Worm (Caenorhabditis elegans) whole organism, L1 larva: Measurements from ENCODE around the gene clec-47.
A peak's percentile ranks its signal among the peaks of the same experiment; 100 is the strongest.

ENCODE experiments used
- C04F5.9 ChIP-seq: sonication (generic microtip); optimal IDR thresholded peaks from 2 replicates; lab custom pipeline; 2016; ENCODE audit warnings: missing genetic modification characterization, missing compliant biosample characterization
- C34B4.2 ChIP-seq: sonication (generic microtip); optimal IDR thresholded peaks from 2 replicates; lab custom pipeline; 2017; ENCODE audit warnings: mild to moderate bottlenecking, missing genetic modification characterization, missing compliant biosample characterization
- F16B12.6 ChIP-seq: fragments of 150-350 bp; optimal IDR thresholded peaks from 2 replicates; lab custom pipeline; 2014; ENCODE audit warnings: missing biosample characterization, missing genetic modification characterization
- Y116A8C.19 ChIP-seq: sonication (generic microtip); optimal IDR thresholded peaks from 2 replicates; lab custom pipeline; 2016; ENCODE audit warnings: missing compliant biosample characterization, missing genetic modification characterization, borderline replicate concordance
- aha-1 ChIP-seq: fragments of 150-350 bp; optimal IDR thresholded peaks from 2 replicates; lab custom pipeline; 2014; ENCODE audit warnings: missing biosample characterization, missing genetic modification characterization
- ceh-82 ChIP-seq, 3 experiments: fragments of 150-350 bp in 1 of 3; sonication (generic microtip) in 2 of 3; optimal IDR thresholded peaks; 2 replicates each; lab custom pipeline; 2014 to 2017; ENCODE audit warnings: missing biosample characterization in 3 of 3, missing genetic modification characterization in 3 of 3
- dpl-1 ChIP-seq, 3 experiments: fragments of 150-350 bp in 2 of 3; sonication (generic microtip) in 1 of 3; optimal IDR thresholded peaks; 2 replicates each; lab custom pipeline; 2014 to 2017; ENCODE audit warnings: missing biosample characterization in 3 of 3, missing genetic modification characterization in 3 of 3, missing genetic modification reagents in 3 of 3
- efl-1 ChIP-seq, 4 experiments: fragments of 150-350 bp; optimal IDR thresholded peaks in 3 of 4; peaks in 1 of 4; 1 replicate in 1 of 4; 2 replicates in 3 of 4; lab custom pipeline; 2014; ENCODE audit warnings: missing biosample characterization in 2 of 4, missing genetic modification characterization in 2 of 4, missing genetic modification reagents in 2 of 4
- efl-3 ChIP-seq: fragments of 200-800 bp; sonication (Bioruptor generic); optimal IDR thresholded peaks from 2 replicates; lab custom pipeline; 2018; ENCODE audit warnings: mild to moderate bottlenecking, missing genetic modification characterization, missing compliant biosample characterization
- elt-2 ChIP-seq: sonication (generic microtip); optimal IDR thresholded peaks from 2 replicates; lab custom pipeline; 2016; ENCODE audit warnings: missing genetic modification characterization, mild to moderate bottlenecking, inconsistent platforms, missing compliant biosample characterization, missing genetic modification reagents
- ets-5 ChIP-seq: fragments of 200-800 bp; sonication (Bioruptor generic); IDR thresholded peaks from 2 replicates; pipeline ENCODE4 v1.3.6; 2022; ENCODE audit warnings: missing genetic modification characterization, missing compliant biosample characterization
- fkh-4 ChIP-seq: sonication (generic microtip); optimal IDR thresholded peaks from 2 replicates; lab custom pipeline; 2016; ENCODE audit warnings: missing compliant biosample characterization, missing genetic modification characterization, borderline replicate concordance
- fkh-8 ChIP-seq: sonication (generic microtip); optimal IDR thresholded peaks from 2 replicates; lab custom pipeline; 2016; ENCODE audit warnings: mild to moderate bottlenecking, missing genetic modification characterization, missing compliant biosample characterization
- fos-1 ChIP-seq: fragments of 150-350 bp; optimal IDR thresholded peaks from 2 replicates; lab custom pipeline; 2014; ENCODE audit warnings: missing biosample characterization, missing genetic modification characterization
- hlh-4 ChIP-seq: sonication (generic microtip); optimal IDR thresholded peaks from 2 replicates; lab custom pipeline; 2016; ENCODE audit warnings: mild to moderate bottlenecking, missing genetic modification characterization, missing compliant biosample characterization
- irx-1 ChIP-seq: sonication (generic microtip); optimal IDR thresholded peaks from 2 replicates; lab custom pipeline; 2016; ENCODE audit warnings: missing genetic modification characterization, missing compliant biosample characterization
- isw-1 ChIP-seq: fragments of 200-800 bp; sonication (Bioruptor generic); IDR thresholded peaks from 2 replicates; pipeline ENCODE4 v1.3.6; 2022; ENCODE audit warnings: missing genetic modification characterization, missing compliant biosample characterization
- lin-39 ChIP-seq: fragments of 150-350 bp; optimal IDR thresholded peaks from 2 replicates; lab custom pipeline; 2014; ENCODE audit warnings: missing biosample characterization, missing genetic modification reagents, missing genetic modification characterization
- mab-9 ChIP-seq: fragments of 200-800 bp; sonication (Bioruptor generic); IDR thresholded peaks from 2 replicates; pipeline ENCODE4 v1.3.6; 2022; ENCODE audit warnings: missing genetic modification reagents, missing genetic modification characterization, missing compliant biosample characterization
- nhr-11 ChIP-seq: fragments of 150-350 bp; optimal IDR thresholded peaks from 2 replicates; lab custom pipeline; 2014; ENCODE audit warnings: missing biosample characterization, missing genetic modification characterization
- nhr-12 ChIP-seq: sonication (generic microtip); optimal IDR thresholded peaks from 2 replicates; lab custom pipeline; 2017; ENCODE audit warnings: missing biosample characterization, missing genetic modification characterization
- nhr-19 ChIP-seq: fragments of 200-800 bp; sonication (Bioruptor generic); conservative IDR thresholded peaks from 2 replicates; pipeline ENCODE4 v1.3.6; 2022; ENCODE audit warnings: missing genetic modification characterization, missing compliant biosample characterization
- nhr-20 ChIP-seq: sonication (generic microtip); optimal IDR thresholded peaks from 2 replicates; lab custom pipeline; 2016; ENCODE audit warnings: mild to moderate bottlenecking, missing genetic modification characterization, missing compliant biosample characterization
- nhr-237 ChIP-seq: fragments of 150-350 bp; optimal IDR thresholded peaks from 2 replicates; lab custom pipeline; 2014; ENCODE audit warnings: missing biosample characterization, missing genetic modification characterization
- nhr-47 ChIP-seq: sonication (generic microtip); optimal IDR thresholded peaks from 2 replicates; lab custom pipeline; 2016; ENCODE audit warnings: mild to moderate bottlenecking, missing genetic modification characterization, moderate library complexity, missing compliant biosample characterization
- nhr-71 ChIP-seq: sonication (generic microtip); optimal IDR thresholded peaks from 2 replicates; lab custom pipeline; 2016; ENCODE audit warnings: mild to moderate bottlenecking, missing genetic modification characterization, moderate library complexity, missing compliant biosample characterization
- nhr-76 ChIP-seq: sonication (generic microtip); optimal IDR thresholded peaks from 2 replicates; lab custom pipeline; 2017; ENCODE audit warnings: missing biosample characterization, missing genetic modification characterization
- nhr-85 ChIP-seq: sonication (generic microtip); peaks from one replicate; lab custom pipeline; 2016; ENCODE audit warnings: missing genetic modification characterization, inconsistent platforms, missing compliant biosample characterization
- pag-3 ChIP-seq: sonication (generic microtip); optimal IDR thresholded peaks from 2 replicates; lab custom pipeline; 2017; ENCODE audit warnings: missing genetic modification characterization, mild to moderate bottlenecking, missing compliant biosample characterization, antibody characterized with exemption, borderline replicate concordance; ENCODE audit not compliant: insufficient read depth
- pax-3 ChIP-seq: fragments of 200-800 bp; sonication (Bioruptor generic); optimal IDR thresholded peaks from 2 replicates; lab custom pipeline; 2018; ENCODE audit warnings: mild to moderate bottlenecking, missing genetic modification characterization, moderate library complexity, missing compliant biosample characterization
- pqm-1 ChIP-seq: sonication (generic microtip); optimal IDR thresholded peaks from 3 replicates; lab custom pipeline; 2017; ENCODE audit warnings: missing biosample characterization, missing genetic modification characterization
- skn-1 ChIP-seq: fragments of 150-350 bp; optimal IDR thresholded peaks from 2 replicates; lab custom pipeline; 2014; ENCODE audit warnings: missing biosample characterization, missing genetic modification characterization
- snu-23 ChIP-seq: sonication (generic microtip); optimal IDR thresholded peaks from 2 replicates; lab custom pipeline; 2016; ENCODE audit warnings: missing genetic modification characterization, missing compliant biosample characterization
- sup-37 ChIP-seq: fragments of 200-800 bp; sonication (Bioruptor generic); optimal IDR thresholded peaks from 2 replicates; lab custom pipeline; 2018; ENCODE audit warnings: mild to moderate bottlenecking, missing genetic modification characterization, missing compliant biosample characterization
- swsn-7 ChIP-seq: sonication (generic microtip); optimal IDR thresholded peaks from 2 replicates; lab custom pipeline; 2016; ENCODE audit warnings: missing genetic modification characterization, missing compliant biosample characterization
- unc-130 ChIP-seq: fragments of 150-350 bp; optimal IDR thresholded peaks from 2 replicates; lab custom pipeline; 2017; ENCODE audit warnings: missing biosample characterization, missing genetic modification characterization, inconsistent platforms
- unc-86 ChIP-seq: sonication (generic microtip); optimal IDR thresholded peaks from 2 replicates; lab custom pipeline; 2016; ENCODE audit warnings: missing genetic modification characterization, missing compliant biosample characterization
- unc-98 ChIP-seq: fragments of 200-800 bp; sonication (Bioruptor generic); IDR thresholded peaks from 2 replicates; pipeline ENCODE4 v1.3.6; 2022; ENCODE audit warnings: missing genetic modification characterization, missing compliant biosample characterization
- zag-1 ChIP-seq: fragments of 150-350 bp; optimal IDR thresholded peaks from 2 replicates; lab custom pipeline; 2014; ENCODE audit warnings: missing biosample characterization, missing genetic modification characterization
- ztf-11 ChIP-seq, 2 experiments: sonication (generic microtip); optimal IDR thresholded peaks; 2 replicates each; lab custom pipeline; 2016 to 2017; ENCODE audit warnings: missing genetic modification characterization in 2 of 2, missing biosample characterization in 1 of 2, missing compliant biosample characterization in 1 of 2

The clec-47 gene

DNA sequence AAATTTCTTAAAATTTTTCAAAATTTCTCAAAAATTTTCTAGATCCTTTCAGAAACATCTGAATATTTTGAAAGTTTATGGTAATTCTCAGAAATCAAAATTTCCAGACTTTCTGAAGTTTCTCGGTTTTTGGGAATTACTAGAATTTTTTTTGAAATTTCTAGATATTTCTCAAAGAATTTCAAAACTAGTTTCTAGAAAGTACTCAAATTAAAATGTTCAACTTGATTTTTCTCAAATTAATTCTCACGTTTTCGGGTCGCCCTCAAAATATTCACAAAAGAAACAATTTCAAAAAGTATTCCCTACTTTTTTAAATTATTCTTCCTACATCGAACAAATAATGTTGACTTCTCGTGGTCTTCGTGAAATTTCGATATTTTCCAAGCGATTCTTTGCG, 4.2 kb downstream of the clec-47 start, which contains the start of gene T09F5.10:
T09F5.10 (plus strand) TSS at position 301 of the 400 bp plus-strand sequence.
- no peak for TF ChIP-seq fos-1 (tag; lab: Kevin White, UChicago)
- no peak for TF ChIP-seq swsn-7 (tag; lab: Kevin White, UChicago)
- TF ChIP-seq C04F5.9 (tag; lab: Kevin White, UChicago): no peak
- TF ChIP-seq isw-1 (GFP tag; lab: Robert Waterston, UW): no peak
- TF ChIP-seq efl-3 (GFP tag; lab: Kevin White, UChicago): no peak
- no peak for TF ChIP-seq fkh-4
- no peak for TF ChIP-seq unc-98 (GFP tag; lab: Robert Waterston, UW)

DNA sequence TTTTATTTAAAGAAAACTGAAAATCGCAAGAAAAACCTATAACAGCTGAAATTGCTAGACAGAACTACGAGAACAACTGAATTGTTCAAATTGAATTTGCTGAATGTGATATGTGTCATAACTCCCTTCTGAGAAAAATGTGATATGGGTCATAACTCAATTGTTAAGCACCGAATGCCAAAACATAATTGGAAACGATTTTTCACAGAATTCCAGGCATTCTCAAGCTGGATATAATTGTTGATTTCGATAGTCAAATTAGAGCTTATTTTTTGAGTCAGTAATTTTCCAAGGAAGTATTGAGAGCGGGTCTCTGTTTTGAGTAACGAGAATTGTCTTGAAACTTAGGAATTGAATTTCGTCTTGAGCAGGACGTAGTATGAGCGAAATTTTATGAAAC, 6.3 kb downstream of the clec-47 start:
- TF ChIP-seq nhr-19: no peak
- TF ChIP-seq irx-1: no peak
- no peak for TF ChIP-seq lin-39
- TF ChIP-seq swsn-7 (tag; lab: Kevin White, UChicago): no peak
- TF ChIP-seq Y116A8C.19: no peak
- no peak for TF ChIP-seq pqm-1
- TF ChIP-seq aha-1: no peak
- no peak for TF ChIP-seq nhr-12
- TF ChIP-seq efl-1 (optimal IDR thresholded peaks at IDR 0.05; lab: Kevin White, UChicago): no peak
- no peak for TF ChIP-seq efl-1 (GFP tag; optimal IDR thresholded peaks at IDR 0.05 in 1 of 2; lab: Kevin White, UChicago)
- TF ChIP-seq sup-37 (GFP tag; lab: Kevin White, UChicago): no peak
- TF ChIP-seq ztf-11 (tag; optimal IDR thresholded peaks at IDR 0.05; lab: Kevin White, UChicago): no peak
- TF ChIP-seq nhr-20 (tag; lab: Kevin White, UChicago): no peak
- no peak for TF ChIP-seq ceh-82 (tag; optimal IDR thresholded peaks at IDR 0.05; lab: Kevin White, UChicago)
- TF ChIP-seq nhr-71 (tag; lab: Kevin White, UChicago): peak; percentile 59
- peak; percentile 13 for TF ChIP-seq nhr-11 (tag; lab: Kevin White, UChicago)
- TF ChIP-seq dpl-1 (GFP tag; optimal IDR thresholded peaks at IDR 0.05; lab: Kevin White, UChicago): no peak
- no peak for TF ChIP-seq pax-3
- TF ChIP-seq nhr-76 (tag; lab: Kevin White, UChicago): no peak
- no peak for TF ChIP-seq pag-3 (tag; lab: Kevin White, UChicago)
- TF ChIP-seq nhr-47 (tag; lab: Kevin White, UChicago): peak; percentile 62
- TF ChIP-seq ets-5 (GFP tag; lab: Robert Waterston, UW): no peak
- no peak for TF ChIP-seq unc-86 (tag; lab: Kevin White, UChicago)
- no peak for TF ChIP-seq fos-1 (tag; lab: Kevin White, UChicago)
- peak; percentile 54 for TF ChIP-seq hlh-4 (tag; lab: Kevin White, UChicago)
- no peak for TF ChIP-seq unc-130
- no peak for TF ChIP-seq F16B12.6 (tag; lab: Kevin White, UChicago)
- TF ChIP-seq snu-23 (GFP tag; lab: Kevin White, UChicago): no peak
- no peak for TF ChIP-seq nhr-85 (tag; lab: Kevin White, UChicago)
- no peak for TF ChIP-seq C04F5.9 (tag; lab: Kevin White, UChicago)
- TF ChIP-seq efl-3 (GFP tag; lab: Kevin White, UChicago): no peak
- peak; percentile 58 for TF ChIP-seq fkh-8
- no peak for TF ChIP-seq elt-2
- TF ChIP-seq mab-9: no peak
- no peak for TF ChIP-seq C34B4.2 (tag; lab: Kevin White, UChicago)
- TF ChIP-seq zag-1 (tag; lab: Kevin White, UChicago): no peak
- no peak for TF ChIP-seq skn-1 (tag; lab: Kevin White, UChicago)
- no peak for TF ChIP-seq nhr-237

ce11 chrV:15182407-15182806, 6.8 kb downstream of the clec-47 start, which contains the start of gene fbxa-84:
Gene fbxa-84 (plus strand): TSS chrV:15182440.
- TF ChIP-seq irx-1 (no peak), elt-2 (peak; percentile 5), efl-1 (optimal IDR thresholded peaks at IDR 0.05; lab: Kevin White, UChicago) (no peak), efl-1 (GFP tag; optimal IDR thresholded peaks at IDR 0.05 in 1 of 2; lab: Kevin White, UChicago) (peak in 1 of 2 experiments; percentile 83)
- TF ChIP-seq, all 84 proteins: peak for 2
